Fruit fly (Drosophila melanogaster): ENCODE results near the gene TwdlY.

DNA sequence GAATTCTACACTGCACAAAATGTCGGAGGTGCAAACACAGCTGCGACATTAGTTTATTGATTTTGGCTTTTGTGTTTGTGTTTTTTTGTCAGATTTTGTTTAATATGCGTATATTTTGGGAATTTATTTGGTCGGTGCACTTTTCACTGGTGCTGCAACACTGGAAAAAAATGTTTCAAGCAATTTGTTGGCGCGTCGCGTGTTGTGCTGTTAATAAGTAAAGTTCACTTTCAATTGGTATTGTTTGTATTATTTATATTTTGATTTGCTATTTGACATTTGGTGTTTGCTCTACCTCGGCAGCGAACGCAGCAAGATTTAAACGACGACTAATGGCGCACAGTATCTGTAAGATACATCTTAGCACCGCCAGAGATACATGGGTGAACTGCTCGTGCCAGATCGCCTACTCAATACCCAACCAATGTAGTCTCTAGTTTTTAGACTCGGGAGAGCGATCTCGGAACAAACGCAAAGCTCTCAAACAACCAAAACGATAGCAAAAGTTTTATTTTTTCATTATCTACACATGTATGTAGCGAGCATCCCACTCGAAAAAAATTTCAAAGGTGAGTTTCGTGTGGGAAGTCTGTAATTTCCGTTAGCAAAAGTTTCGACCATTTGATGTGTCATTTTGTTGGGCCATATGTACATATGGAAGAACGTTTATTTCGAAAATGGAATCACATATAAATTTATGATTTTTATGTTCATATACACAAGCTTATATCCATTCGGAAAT is 47.6 kb downstream of the TwdlY start:
- TF ChIP-seq Snoo (tag; optimal IDR thresholded peaks at IDR 0.05) (no peak), gl (tag; optimal IDR thresholded peaks at IDR 0.05) (no peak), CG8301 (tag; optimal IDR thresholded peaks at IDR 0.05) (peak; percentile 46), D1 (tag; optimal IDR thresholded peaks at IDR 0.05) (no peak), CG15710 (tag; optimal IDR thresholded peaks at IDR 0.05) (no peak), CG8159 (tag; optimal IDR thresholded peaks at IDR 0.05) (peak; percentile 19)

Data from whole organism, pupa.